Worm (Caenorhabditis elegans): ENCODE data around the gene srx-104.

The srx-104 gene

ce11 chrII:3727996-3728395 is 28.5 kb upstream of the srx-104 start, which contains the start of gene C46E10.8:
TSS of gene C46E10.8 (minus strand) at chrII:3728096.
- TF ChIP-seq unc-98 (GFP tag; IDR thresholded peaks at IDR 0.05) (no peak), fkh-10 (GFP tag; optimal IDR thresholded peaks at IDR 0.05) (no peak), aly-2 (tag; optimal IDR thresholded peaks at IDR 0.05) (no peak), lin-14 (GFP tag; optimal IDR thresholded peaks at IDR 0.05) (no peak), ceh-63 (GFP tag; optimal IDR thresholded peaks at IDR 0.05) (no peak), nhr-237 (tag; optimal IDR thresholded peaks at IDR 0.05) (no peak), isw-1 (GFP tag; IDR thresholded peaks at IDR 0.05) (no peak)

DNA sequence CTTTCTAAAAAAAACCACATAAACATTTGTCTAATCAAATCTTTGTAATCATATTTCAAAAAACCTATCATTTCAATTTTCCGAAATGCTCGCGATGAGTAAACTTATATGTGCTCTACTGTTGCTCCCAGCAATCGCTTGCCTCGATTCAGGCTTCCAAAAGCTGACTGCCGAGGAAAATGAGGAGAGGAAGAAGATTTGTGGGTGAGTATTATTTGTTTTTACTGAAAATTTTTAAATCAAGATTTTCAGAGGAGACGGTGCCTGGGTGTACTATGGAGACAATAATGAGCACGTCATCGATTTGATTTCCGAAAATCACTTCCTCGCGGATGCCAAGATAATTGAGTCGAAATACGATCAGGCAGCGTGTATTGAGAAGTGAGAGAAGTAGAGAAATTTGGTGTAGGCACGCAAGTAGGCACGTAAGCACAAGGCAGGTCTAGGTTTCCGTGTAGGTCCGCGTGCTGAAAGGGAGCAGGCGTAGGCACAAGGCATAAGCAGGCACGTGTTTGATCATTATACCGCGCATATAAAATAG is 24.8 kb upstream of the srx-104 start, which contains the start of gene C46E10.1:
Gene C46E10.1 (plus strand): TSS at position 51 of the 541 bp plus-strand sequence.
- TF ChIP-seq rnt-1 (tag; optimal IDR thresholded peaks at IDR 0.05) (no peak), elt-3 (tag; optimal IDR thresholded peaks at IDR 0.05) (no peak), nhr-47 (tag; optimal IDR thresholded peaks at IDR 0.05) (no peak), fkh-4 (tag; optimal IDR thresholded peaks at IDR 0.05; ENCODE audit: borderline replicate concordance) (no peak)

- no peak for TF ChIP-seq zag-1 (tag; optimal IDR thresholded peaks at IDR 0.05)
- TF ChIP-seq fkh-8 (tag; optimal IDR thresholded peaks at IDR 0.05): no peak
- TF ChIP-seq unc-98 (GFP tag; IDR thresholded peaks at IDR 0.05): no peak
- TF ChIP-seq irx-1 (tag; optimal IDR thresholded peaks at IDR 0.05): no peak
- no peak for TF ChIP-seq nhr-12 (tag; optimal IDR thresholded peaks at IDR 0.05)
- no peak for TF ChIP-seq elt-2 (tag; optimal IDR thresholded peaks at IDR 0.05)
- TF ChIP-seq nhr-71 (tag; optimal IDR thresholded peaks at IDR 0.05): no peak
- TF ChIP-seq fos-1 (tag; optimal IDR thresholded peaks at IDR 0.05): no peak
- TF ChIP-seq efl-1 (optimal IDR thresholded peaks at IDR 0.05): no peak
- TF ChIP-seq efl-1 (GFP tag; optimal IDR thresholded peaks at IDR 0.05 in 1 of 2): no peak
- TF ChIP-seq nhr-11 (tag; optimal IDR thresholded peaks at IDR 0.05): no peak
- TF ChIP-seq mab-9 (GFP tag; IDR thresholded peaks at IDR 0.05): no peak
- no peak for TF ChIP-seq nhr-28 (tag; optimal IDR thresholded peaks at IDR 0.05)
- TF ChIP-seq mep-1 (tag; optimal IDR thresholded peaks at IDR 0.05): no peak
- TF ChIP-seq C16A3.4 (tag; optimal IDR thresholded peaks at IDR 0.05): no peak
- no peak for TF ChIP-seq blmp-1 (tag; optimal IDR thresholded peaks at IDR 0.05)
- no peak for TF ChIP-seq snpc-4 (tag; optimal IDR thresholded peaks at IDR 0.05)
- no peak for TF ChIP-seq nhr-47 (tag; optimal IDR thresholded peaks at IDR 0.05)
- TF ChIP-seq ama-1 (optimal IDR thresholded peaks at IDR 0.05): no peak
- TF ChIP-seq egl-27 (tag; optimal IDR thresholded peaks at IDR 0.05): no peak
Measured at ce11 chrII:3721016-3721415, 21.5 kb upstream of the srx-104 start, which contains the start of gene C46E10.3. TSS of gene C46E10.3 (plus strand) at chrII:3721316.

ce11 chrII:3716961-3717360 is 17.5 kb upstream of the srx-104 start, which contains the start of gene fbxc-52:
TSS of gene fbxc-52 (plus strand) at chrII:3717261.
- TF ChIP-seq mab-9 (GFP tag; IDR thresholded peaks at IDR 0.05): no peak
- TF ChIP-seq nhr-77 (tag; optimal IDR thresholded peaks at IDR 0.05): no peak
- TF ChIP-seq fkh-8 (tag; optimal IDR thresholded peaks at IDR 0.05): no peak
- TF ChIP-seq jun-1 (tag; optimal IDR thresholded peaks at IDR 0.05): no peak
- TF ChIP-seq dpl-1 (GFP tag; optimal IDR thresholded peaks at IDR 0.05): no peak
- TF ChIP-seq ceh-88 (GFP tag; IDR thresholded peaks at IDR 0.05): no peak
- no peak for TF ChIP-seq ztf-4 (tag; optimal IDR thresholded peaks at IDR 0.05)
- TF ChIP-seq C16A3.4 (tag; optimal IDR thresholded peaks at IDR 0.05): no peak

- TF ChIP-seq fos-1 (tag; optimal IDR thresholded peaks at IDR 0.05) (no peak), ama-1 (optimal IDR thresholded peaks at IDR 0.05) (no peak), F16B12.6 (tag; optimal IDR thresholded peaks at IDR 0.05) (no peak), C16A3.4 (tag; optimal IDR thresholded peaks at IDR 0.05) (no peak), lin-15B (tag; optimal IDR thresholded peaks at IDR 0.05) (no peak), Y116A8C.19 (tag; optimal IDR thresholded peaks at IDR 0.05; ENCODE audit: borderline replicate concordance) (no peak), unc-62 (GFP tag; optimal IDR thresholded peaks at IDR 0.05) (no peak), ces-1 (GFP tag; optimal IDR thresholded peaks at IDR 0.05) (no peak), zip-4 (GFP tag; optimal IDR thresholded peaks at IDR 0.05) (no peak), egl-27 (tag; optimal IDR thresholded peaks at IDR 0.05) (no peak), lin-13 (GFP tag; optimal IDR thresholded peaks at IDR 0.05) (no peak), elt-2 (tag; optimal IDR thresholded peaks at IDR 0.05) (no peak), pqm-1 (tag; optimal IDR thresholded peaks at IDR 0.05) (no peak), nhr-237 (tag; optimal IDR thresholded peaks at IDR 0.05) (no peak), pag-3 (tag; optimal IDR thresholded peaks at IDR 0.05; ENCODE audit: borderline replicate concordance, insufficient read depth) (no peak), nhr-76 (tag; optimal IDR thresholded peaks at IDR 0.05) (no peak), lin-39 (tag; optimal IDR thresholded peaks at IDR 0.05) (no peak), ceh-63 (GFP tag; optimal IDR thresholded peaks at IDR 0.05) (no peak)
Measured at ce11 chrII:3716455-3716854, 17.0 kb upstream of the srx-104 start, which contains the start of gene srh-99. TSS of gene srh-99 (minus strand) at chrII:3716555.
